Worm (Caenorhabditis elegans): ENCODE results near the gene tat-2.

ce11 chrIV:4821054-4821453, 25.6 kb downstream of the tat-2 start, which contains the start of gene H06H21.8:
- TF ChIP-seq mep-1 (tag; optimal IDR thresholded peaks at IDR 0.05) = no peak
- TF ChIP-seq ces-1 (GFP tag; optimal IDR thresholded peaks at IDR 0.05) = no peak
- no peak for TF ChIP-seq ceh-83 (GFP tag; optimal IDR thresholded peaks at IDR 0.05)
- TF ChIP-seq sptf-1 (tag; optimal IDR thresholded peaks at IDR 0.05) = no peak
- no peak for TF ChIP-seq blmp-1 (tag; optimal IDR thresholded peaks at IDR 0.05)
- no peak for TF ChIP-seq unc-62 (GFP tag; optimal IDR thresholded peaks at IDR 0.05)
- TF ChIP-seq elt-3 (tag; optimal IDR thresholded peaks at IDR 0.05) = no peak
- no peak for TF ChIP-seq unc-39 (tag; optimal IDR thresholded peaks at IDR 0.05)
- TF ChIP-seq unc-120 (tag; optimal IDR thresholded peaks at IDR 0.05; ENCODE audit: poor library complexity, severe bottlenecking) = no peak
- no peak for TF ChIP-seq nhr-12 (tag; optimal IDR thresholded peaks at IDR 0.05)

Data from whole organism, mixed stage, embryonic.